Fruit fly (Drosophila melanogaster) whole organism, adult: ENCODE results near the gene dhd.
A peak's percentile ranks its signal among the peaks of the same experiment; 100 is the strongest.

ENCODE experiments used
- CG11617 ChIP-seq: fragments of 200-800 bp; sonication (Bioruptor generic); optimal IDR thresholded peaks from 2 replicates; lab custom pipeline; 2017; ENCODE audit warnings: mild to moderate bottlenecking, missing biosample characterization, missing genetic modification reagents, missing genetic modification characterization
- CG12768 ChIP-seq: fragments of 200-800 bp; sonication (Bioruptor generic); optimal IDR thresholded peaks from 2 replicates; lab custom pipeline; 2017; ENCODE audit warnings: missing biosample characterization, missing genetic modification characterization, mild to moderate bottlenecking, moderate library complexity, missing genetic modification reagents
- CG14711 ChIP-seq: fragments of 200-800 bp; sonication (Bioruptor generic); optimal IDR thresholded peaks from 2 replicates; lab custom pipeline; 2018; ENCODE audit warnings: missing biosample characterization, mild to moderate bottlenecking, missing genetic modification characterization, moderate library complexity
- CG1620 ChIP-seq: fragments of 200-800 bp; sonication (Bioruptor generic); optimal IDR thresholded peaks from 2 replicates; lab custom pipeline; 2016; ENCODE audit warnings: missing biosample characterization, missing genetic modification characterization
- CG33017 ChIP-seq: fragments of 200-800 bp; sonication (Bioruptor generic); optimal IDR thresholded peaks from 2 replicates; lab custom pipeline; 2018; ENCODE audit warnings: missing biosample characterization, mild to moderate bottlenecking, missing genetic modification characterization, moderate library complexity
- CG5204 ChIP-seq: fragments of 200-800 bp; sonication (Bioruptor generic); optimal IDR thresholded peaks from 2 replicates; lab custom pipeline; 2016; ENCODE audit warnings: missing biosample characterization, missing genetic modification characterization
- CG7045 ChIP-seq: fragments of 200-800 bp; sonication (Bioruptor generic); optimal IDR thresholded peaks from 2 replicates; lab custom pipeline; 2017; ENCODE audit warnings: missing biosample characterization, mild to moderate bottlenecking, missing genetic modification characterization
- CG7101 ChIP-seq: fragments of 200-800 bp; sonication (Bioruptor generic); optimal IDR thresholded peaks from 2 replicates; lab custom pipeline; 2018; ENCODE audit warnings: missing biosample characterization, mild to moderate bottlenecking, missing genetic modification characterization, moderate library complexity
- Clk ChIP-seq: fragments of 200-800 bp; sonication (Bioruptor generic); optimal IDR thresholded peaks from 2 replicates; lab custom pipeline; 2017; ENCODE audit warnings: missing biosample characterization, missing genetic modification characterization
- Crg-1 ChIP-seq: fragments of 200-800 bp; sonication (Bioruptor generic); optimal IDR thresholded peaks from 2 replicates; lab custom pipeline; 2016; ENCODE audit warnings: missing biosample characterization, missing genetic modification characterization
- Hr96 ChIP-seq: fragments of 200-800 bp; sonication (Bioruptor generic); optimal IDR thresholded peaks from 2 replicates; lab custom pipeline; 2016; ENCODE audit warnings: missing biosample characterization, missing genetic modification characterization
- Mnt ChIP-seq: fragments of 200-800 bp; sonication (Bioruptor generic); optimal IDR thresholded peaks from 2 replicates; lab custom pipeline; 2016; ENCODE audit warnings: missing biosample characterization, mild to moderate bottlenecking, missing genetic modification characterization
- bab1 ChIP-seq: fragments of 200-800 bp; sonication (Bioruptor generic); optimal IDR thresholded peaks from 3 replicates; lab custom pipeline; 2019; ENCODE audit warnings: missing biosample characterization, mild to moderate bottlenecking, missing genetic modification characterization, moderate library complexity
- cic ChIP-seq: fragments of 200-800 bp; sonication (Bioruptor generic); optimal IDR thresholded peaks from 2 replicates; lab custom pipeline; 2017; ENCODE audit warnings: missing biosample characterization, mild to moderate bottlenecking, missing genetic modification characterization, moderate library complexity
- cnc ChIP-seq, 2 experiments: fragments of >200 bp; optimal IDR thresholded peaks; 2 replicates each; lab custom pipeline; 2017
- kay ChIP-seq: fragments of 200-800 bp; sonication (Bioruptor generic); peaks from one replicate; lab custom pipeline; 2016; ENCODE audit warnings: missing biosample characterization, missing genetic modification characterization, borderline replicate concordance
- ovo ChIP-seq: fragments of 200-800 bp; sonication (Bioruptor generic); optimal IDR thresholded peaks from 2 replicates; lab custom pipeline; 2016; ENCODE audit warnings: missing biosample characterization, missing genetic modification characterization
- pad ChIP-seq: fragments of 200-800 bp; sonication (Bioruptor generic); optimal IDR thresholded peaks from 3 replicates; lab custom pipeline; 2017; ENCODE audit warnings: missing biosample characterization, missing genetic modification characterization, mild to moderate bottlenecking, moderate library complexity, missing genetic modification reagents
- tj ChIP-seq: fragments of 200-800 bp; sonication (Bioruptor generic); optimal IDR thresholded peaks from 3 replicates; lab custom pipeline; 2017; ENCODE audit warnings: missing biosample characterization, mild to moderate bottlenecking, missing genetic modification characterization, moderate library complexity
- toe ChIP-seq: fragments of 200-800 bp; sonication (Bioruptor generic); optimal IDR thresholded peaks from 2 replicates; lab custom pipeline; 2016; ENCODE audit warnings: missing biosample characterization, missing genetic modification characterization

The dhd gene

dm6 chrX:5317170-5317569 lies 5.2 kb downstream of the dhd start, which contains the start of the genes CG15930 and Sas10:
CG15930 (minus strand) TSS chrX:5317295.
Sas10 (plus strand) TSS chrX:5317409.
- TF ChIP-seq tj: no peak
- no peak for TF ChIP-seq cnc (optimal IDR thresholded peaks at IDR 0.05; lab: Kevin White, UChicago)
- no peak for TF ChIP-seq Clk
- TF ChIP-seq Hr96: no peak
- no peak for TF ChIP-seq CG5204 (GFP tag; lab: Kevin White, UChicago)
- no peak for TF ChIP-seq Crg-1 (GFP tag; lab: Kevin White, UChicago)
- TF ChIP-seq bab1 (GFP tag; lab: Kevin White, UChicago): no peak
- TF ChIP-seq Mnt (GFP tag; lab: Kevin White, UChicago): peak; percentile 87

DNA sequence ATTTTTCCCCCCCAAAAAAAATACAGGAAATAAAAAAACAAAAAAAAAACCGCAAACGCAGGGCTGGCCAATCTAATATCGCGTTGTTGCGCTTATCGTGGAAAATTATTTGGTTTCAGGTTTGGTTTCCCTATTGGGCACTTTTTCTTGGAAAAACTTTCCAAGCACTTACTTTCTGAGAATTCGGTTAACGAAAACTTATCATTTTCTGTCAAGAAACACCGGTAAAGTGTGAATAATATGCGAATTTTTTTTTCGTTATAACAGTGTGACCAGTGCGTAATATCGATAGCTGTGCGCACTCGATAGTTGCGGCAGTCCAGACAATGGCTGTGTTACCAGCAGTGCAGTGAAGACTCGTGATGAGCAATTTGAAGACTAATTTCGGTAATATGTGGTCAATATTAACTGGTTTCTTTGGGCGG lies 10.5 kb downstream of the dhd start, which contains the start of gene Rnp4F:
Gene Rnp4F, minus strand, starts transcription at position 238 of the 425 bp plus-strand sequence.
- TF ChIP-seq cnc (optimal IDR thresholded peaks at IDR 0.05; lab: Kevin White, UChicago): no peak
- TF ChIP-seq toe: peak; percentile 81
- peak; percentile 58 for TF ChIP-seq CG14711
- peak; percentile 84 for TF ChIP-seq Mnt (GFP tag; lab: Kevin White, UChicago)
- TF ChIP-seq bab1 (GFP tag; lab: Kevin White, UChicago): peak; percentile 85
- peak; percentile 75 for TF ChIP-seq Crg-1 (GFP tag; lab: Kevin White, UChicago)
- peak; percentile 87 for TF ChIP-seq CG11617 (GFP tag; lab: Kevin White, UChicago)
- peak; percentile 78 for TF ChIP-seq CG7101 (tag; lab: Kevin White, UChicago)
- TF ChIP-seq ovo (GFP tag; lab: Kevin White, UChicago): peak; percentile 77
- no peak for TF ChIP-seq cic (GFP tag; lab: Kevin White, UChicago)
- TF ChIP-seq CG7045 (GFP tag; lab: Kevin White, UChicago): peak; percentile 28
- peak; percentile 64 for TF ChIP-seq CG5204 (GFP tag; lab: Kevin White, UChicago)
- peak; percentile 73 for TF ChIP-seq tj
- no peak for TF ChIP-seq kay (GFP tag; lab: Kevin White, UChicago)
- TF ChIP-seq pad (GFP tag; lab: Kevin White, UChicago): peak; percentile 77
- peak; percentile 3 for TF ChIP-seq CG33017
- TF ChIP-seq Clk: peak; percentile 34
- TF ChIP-seq CG1620 (GFP tag; lab: Kevin White, UChicago): peak; percentile 85
- TF ChIP-seq CG12768 (GFP tag; lab: Kevin White, UChicago): peak; percentile 50
- peak; percentile 91 for TF ChIP-seq Hr96

- TF ChIP-seq CG11617 (GFP tag; lab: Kevin White, UChicago) (no peak), CG7101 (tag; lab: Kevin White, UChicago) (no peak), toe (no peak), Crg-1 (GFP tag; lab: Kevin White, UChicago) (no peak), CG1620 (GFP tag; lab: Kevin White, UChicago) (no peak), Mnt (GFP tag; lab: Kevin White, UChicago) (no peak), CG5204 (GFP tag; lab: Kevin White, UChicago) (no peak), kay (GFP tag; lab: Kevin White, UChicago) (no peak), ovo (GFP tag; lab: Kevin White, UChicago) (no peak), Clk (no peak), pad (GFP tag; lab: Kevin White, UChicago) (no peak)
Measured at dm6 chrX:5323636-5324035, 11.7 kb downstream of the dhd start, which contains the start of gene Mcm3. Mcm3 (plus strand) TSS chrX:5323855.

DNA sequence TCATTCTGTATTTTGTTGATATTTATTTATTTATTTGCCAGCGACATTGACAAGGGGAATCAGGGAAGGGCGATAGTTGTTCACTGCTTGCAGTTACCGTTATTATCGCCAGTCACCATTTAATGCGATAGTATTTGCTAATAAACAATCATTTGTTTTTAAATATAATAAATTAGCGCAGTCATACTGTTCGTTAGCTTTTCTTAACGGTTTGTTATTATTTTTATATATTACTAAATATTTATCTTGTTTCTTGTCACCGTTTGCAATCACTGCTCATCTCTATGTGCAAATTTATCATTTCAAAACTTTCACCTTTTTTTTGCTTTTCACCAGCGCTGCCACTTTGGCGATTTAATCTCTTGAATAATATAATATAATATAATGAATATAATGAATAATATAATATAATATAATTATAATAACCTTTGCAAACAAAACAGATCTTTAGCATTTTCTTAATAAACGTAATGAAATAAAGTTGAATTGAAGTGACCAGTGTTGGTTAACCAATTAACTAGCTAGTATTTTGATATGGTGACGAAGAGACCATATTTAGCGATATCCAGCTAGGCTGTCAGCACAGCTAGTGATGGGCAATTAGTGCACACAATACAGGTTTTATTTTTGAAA lies 17.4 kb downstream of the dhd start, which contains the start of the genes CG3309 and XRCC1:
Gene CG3309, minus strand, starts transcription at position 82 of the 633 bp plus-strand sequence.
Gene XRCC1, plus strand, starts transcription at position 611 of the 633 bp plus-strand sequence.
- TF ChIP-seq bab1 (GFP tag; lab: Kevin White, UChicago) (peak; percentile 47), CG5204 (GFP tag; lab: Kevin White, UChicago) (peak; percentile 36), Mnt (GFP tag; lab: Kevin White, UChicago) (peak; percentile 31), CG1620 (GFP tag; lab: Kevin White, UChicago) (peak; percentile 48), CG12768 (GFP tag; lab: Kevin White, UChicago) (no peak), Crg-1 (GFP tag; lab: Kevin White, UChicago) (peak; percentile 25), CG7101 (tag; lab: Kevin White, UChicago) (peak; percentile 44), CG33017 (peak; percentile 18), Clk (no peak), CG11617 (GFP tag; lab: Kevin White, UChicago) (peak; percentile 47), cnc (optimal IDR thresholded peaks at IDR 0.05; lab: Kevin White, UChicago) (no peak), cic (GFP tag; lab: Kevin White, UChicago) (no peak), kay (GFP tag; lab: Kevin White, UChicago) (no peak), tj (peak; percentile 88), toe (peak; percentile 28), Hr96 (no peak), pad (GFP tag; lab: Kevin White, UChicago) (peak; percentile 60), ovo (GFP tag; lab: Kevin White, UChicago) (peak; percentile 79), CG14711 (peak; percentile 54), CG7045 (GFP tag; lab: Kevin White, UChicago) (no peak)

DNA sequence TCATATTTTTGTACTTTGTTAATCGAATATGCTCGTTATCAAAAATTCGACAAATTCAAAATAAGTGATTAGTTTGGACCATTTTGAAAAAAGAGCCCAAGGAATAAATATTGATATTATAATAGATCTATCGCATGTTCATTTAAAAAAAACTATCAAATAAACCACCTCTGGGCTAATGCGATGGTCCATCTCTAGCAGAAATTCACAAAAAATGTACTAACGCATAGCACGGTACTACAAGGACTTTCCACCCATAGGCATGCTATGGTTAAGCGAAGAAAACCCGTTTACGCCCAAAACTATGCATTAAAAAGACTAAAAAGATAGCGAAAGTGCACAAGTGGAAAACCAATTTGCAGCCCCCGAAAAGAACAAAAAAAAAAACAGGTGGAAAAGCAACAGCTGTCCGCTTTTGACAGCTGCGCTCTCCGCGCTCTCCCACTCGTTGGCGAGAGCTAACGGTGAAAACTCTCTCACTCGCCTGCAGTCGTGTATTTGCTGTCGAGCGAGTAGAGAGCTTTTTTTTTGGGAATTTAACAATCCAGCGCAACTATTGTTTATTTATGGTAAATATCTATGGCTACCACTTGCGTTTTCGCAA lies 20.4 kb downstream of the dhd start, which contains the start of gene CanB:
Gene CanB, plus strand, starts transcription at position 241 of the 604 bp plus-strand sequence.
- peak; percentile 35 for TF ChIP-seq bab1 (GFP tag; lab: Kevin White, UChicago)
- TF ChIP-seq Clk: no peak
- no peak for TF ChIP-seq toe
- no peak for TF ChIP-seq kay (GFP tag; lab: Kevin White, UChicago)
- no peak for TF ChIP-seq CG1620 (GFP tag; lab: Kevin White, UChicago)
- TF ChIP-seq Crg-1 (GFP tag; lab: Kevin White, UChicago): no peak
